Worm (Caenorhabditis elegans) whole organism, young adult: ENCODE measurements around the gene idpb-1.

Source experiments
- B0261.1 ChIP-seq: sonication (generic microtip); optimal IDR thresholded peaks from 2 replicates; lab custom pipeline; 2016; ENCODE audit warnings: mild to moderate bottlenecking, missing genetic modification characterization, moderate library complexity, missing compliant biosample characterization
- B0336.3 ChIP-seq: fragments of 200-800 bp; sonication (Bioruptor generic); IDR thresholded peaks from 2 replicates; pipeline ENCODE4 v1.3.6; 2022; ENCODE audit warnings: missing genetic modification characterization, missing compliant biosample characterization
- D2030.7 ChIP-seq: fragments of 200-800 bp; sonication (Bioruptor generic); IDR thresholded peaks from 2 replicates; pipeline ENCODE4 v1.3.6; 2022; ENCODE audit warnings: missing genetic modification reagents, missing genetic modification characterization, missing compliant biosample characterization
- F39B2.1 ChIP-seq: fragments of 200-800 bp; sonication (Bioruptor generic); IDR thresholded peaks from 2 replicates; pipeline ENCODE4 v1.3.6; 2022; ENCODE audit warnings: missing genetic modification reagents, missing genetic modification characterization, missing compliant biosample characterization
- F49E8.2 ChIP-seq: sonication (generic microtip); optimal IDR thresholded peaks from 3 replicates; lab custom pipeline; 2017; ENCODE audit warnings: missing genetic modification characterization, mild to moderate bottlenecking, missing compliant biosample characterization, antibody characterized with exemption, moderate library complexity; ENCODE audit not compliant: insufficient read depth
- K11D2.4 ChIP-seq: fragments of 200-800 bp; sonication (Bioruptor generic); IDR thresholded peaks from 2 replicates; pipeline ENCODE4 v1.3.6; 2022; ENCODE audit warnings: missing genetic modification reagents, missing genetic modification characterization, missing compliant biosample characterization
- Y56A3A.18 ChIP-seq: fragments of 200-800 bp; sonication (Bioruptor generic); IDR thresholded peaks from 2 replicates; pipeline ENCODE4 v1.3.6; 2022; ENCODE audit warnings: missing genetic modification reagents, missing genetic modification characterization, missing compliant biosample characterization
- Y67H2A.10 ChIP-seq: fragments of 200-800 bp; sonication (Bioruptor generic); conservative IDR thresholded peaks from 2 replicates; pipeline ENCODE4 v1.3.6; 2022; ENCODE audit warnings: missing genetic modification reagents, missing genetic modification characterization, missing compliant biosample characterization
- ZK185.1 ChIP-seq: sonication (generic microtip); optimal IDR thresholded peaks from 2 replicates; lab custom pipeline; 2016; ENCODE audit warnings: mild to moderate bottlenecking, missing genetic modification characterization, missing compliant biosample characterization; ENCODE audit not compliant: poor library complexity, severe bottlenecking
- athp-1 ChIP-seq: sonication (generic microtip); optimal IDR thresholded peaks from 2 replicates; lab custom pipeline; 2017; ENCODE audit warnings: mild to moderate bottlenecking, missing genetic modification characterization, missing compliant biosample characterization
- attf-5 ChIP-seq: fragments of 200-800 bp; sonication (Bioruptor generic); optimal IDR thresholded peaks from 2 replicates; lab custom pipeline; 2018; ENCODE audit warnings: mild to moderate bottlenecking, missing genetic modification characterization, missing compliant biosample characterization
- bed-2 ChIP-seq: fragments of 200-800 bp; sonication (Bioruptor generic); IDR thresholded peaks from 2 replicates; pipeline ENCODE4 v1.3.6; 2022; ENCODE audit warnings: missing genetic modification reagents, missing genetic modification characterization, missing compliant biosample characterization
- ccch-3 ChIP-seq: fragments of 200-800 bp; sonication (Bioruptor generic); optimal IDR thresholded peaks from 2 replicates; lab custom pipeline; 2018; ENCODE audit warnings: mild to moderate bottlenecking, missing genetic modification characterization, missing compliant biosample characterization
- ceh-27 ChIP-seq: fragments of 200-800 bp; sonication (Bioruptor generic); optimal IDR thresholded peaks from 2 replicates; lab custom pipeline; 2018; ENCODE audit warnings: mild to moderate bottlenecking, missing genetic modification characterization, moderate library complexity, missing compliant biosample characterization
- ceh-79 ChIP-seq: sonication (generic microtip); optimal IDR thresholded peaks from 2 replicates; lab custom pipeline; 2017; ENCODE audit warnings: mild to moderate bottlenecking, missing genetic modification characterization, missing compliant biosample characterization
- die-1 ChIP-seq: sonication (generic microtip); optimal IDR thresholded peaks from 2 replicates; lab custom pipeline; 2016; ENCODE audit warnings: missing genotype, mild to moderate bottlenecking, missing genetic modification characterization, missing compliant biosample characterization
- dpl-1 ChIP-seq: fragments of 150-350 bp; optimal IDR thresholded peaks from 2 replicates; lab custom pipeline; 2014; ENCODE audit warnings: missing biosample characterization, missing genetic modification reagents, missing genetic modification characterization
- efl-1 ChIP-seq: fragments of 150-350 bp; optimal IDR thresholded peaks from 2 replicates; lab custom pipeline; 2014; ENCODE audit warnings: missing biosample characterization, missing genetic modification reagents, missing genetic modification characterization
- ekl-4 ChIP-seq: fragments of 200-800 bp; sonication (Bioruptor generic); IDR thresholded peaks from 2 replicates; pipeline ENCODE4 v1.3.6; 2022; ENCODE audit warnings: missing genetic modification reagents, missing genetic modification characterization, missing compliant biosample characterization
- gei-17 ChIP-seq: fragments of 200-800 bp; sonication (Bioruptor generic); optimal IDR thresholded peaks from 2 replicates; lab custom pipeline; 2018; ENCODE audit warnings: mild to moderate bottlenecking, missing genetic modification characterization, missing compliant biosample characterization
- hlh-26 ChIP-seq: fragments of 200-800 bp; sonication (Bioruptor generic); conservative IDR thresholded peaks from 2 replicates; pipeline ENCODE4 v1.3.6; 2022; ENCODE audit warnings: missing genetic modification reagents, missing genetic modification characterization, missing compliant biosample characterization
- hmg-1.2 ChIP-seq: fragments of 200-800 bp; sonication (Bioruptor generic); IDR thresholded peaks from 2 replicates; pipeline ENCODE4 v1.3.6; 2022; ENCODE audit warnings: missing genetic modification reagents, missing genetic modification characterization, missing compliant biosample characterization
- hrde-1 ChIP-seq: sonication (generic microtip); optimal IDR thresholded peaks from 2 replicates; lab custom pipeline; 2016; ENCODE audit warnings: missing genetic modification characterization, mild to moderate bottlenecking, missing compliant biosample characterization, moderate library complexity, missing genotype, missing genetic modification reagents, borderline replicate concordance
- hsf-1 ChIP-seq: fragments of 200-800 bp; sonication (Bioruptor generic); IDR thresholded peaks from 2 replicates; pipeline ENCODE4 v1.3.6; 2022; ENCODE audit warnings: missing genetic modification reagents, missing genetic modification characterization, missing compliant biosample characterization
- let-607 ChIP-seq, 2 experiments: fragments of 200-800 bp in 1 of 2; sonication (Bioruptor generic) in 1 of 2; sonication (generic microtip) in 1 of 2; optimal IDR thresholded peaks; 2 replicates each; lab custom pipeline; 2016 to 2018; ENCODE audit warnings: mild to moderate bottlenecking in 2 of 2, missing compliant biosample characterization in 2 of 2, missing genetic modification characterization in 2 of 2, moderate library complexity in 2 of 2, missing genotype in 1 of 2
- lin-26 ChIP-seq: fragments of 200-800 bp; sonication (Bioruptor generic); IDR thresholded peaks from 2 replicates; pipeline ENCODE4 v1.3.6; 2022; ENCODE audit warnings: missing genetic modification reagents, missing genetic modification characterization, missing compliant biosample characterization
- lsy-27 ChIP-seq: sonication (generic microtip); optimal IDR thresholded peaks from 2 replicates; lab custom pipeline; 2017; ENCODE audit warnings: missing genetic modification characterization, mild to moderate bottlenecking, missing compliant biosample characterization, antibody characterized with exemption, missing genotype, borderline replicate concordance; ENCODE audit not compliant: insufficient read depth
- madf-6 ChIP-seq: fragments of 200-800 bp; sonication (Bioruptor generic); IDR thresholded peaks from 2 replicates; pipeline ENCODE4 v1.3.6; 2022; ENCODE audit warnings: missing genetic modification reagents, missing genetic modification characterization, missing compliant biosample characterization
- madf-8 ChIP-seq: fragments of 200-800 bp; sonication (Bioruptor generic); conservative IDR thresholded peaks from 2 replicates; pipeline ENCODE4 v1.3.6; 2022; ENCODE audit warnings: missing genetic modification reagents, missing genetic modification characterization, missing compliant biosample characterization
- mel-28 ChIP-seq: sonication (generic microtip); optimal IDR thresholded peaks from 2 replicates; lab custom pipeline; 2016; ENCODE audit warnings: borderline replicate concordance, mild to moderate bottlenecking, missing genetic modification characterization, missing compliant biosample characterization
- nfya-1 ChIP-seq: sonication (generic microtip); optimal IDR thresholded peaks from 2 replicates; lab custom pipeline; 2017; ENCODE audit warnings: antibody characterized with exemption, missing compliant biosample characterization, missing genetic modification characterization, borderline replicate concordance; ENCODE audit not compliant: insufficient read depth
- nhr-27 ChIP-seq: fragments of 200-800 bp; sonication (Bioruptor generic); optimal IDR thresholded peaks from 2 replicates; lab custom pipeline; 2018; ENCODE audit warnings: mild to moderate bottlenecking, missing genetic modification characterization, moderate library complexity, missing compliant biosample characterization
- nhr-80 ChIP-seq: sonication (generic microtip); optimal IDR thresholded peaks from 2 replicates; lab custom pipeline; 2016; ENCODE audit warnings: missing genetic modification characterization, missing compliant biosample characterization
- rec-8 ChIP-seq, 2 experiments: sonication (generic microtip); optimal IDR thresholded peaks; 2 replicates each; lab custom pipeline; 2016; ENCODE audit warnings: mild to moderate bottlenecking in 2 of 2, missing genetic modification characterization in 2 of 2, missing genetic modification reagents in 2 of 2, missing genotype in 2 of 2, missing biosample characterization in 1 of 2, missing compliant biosample characterization in 1 of 2, moderate library complexity in 1 of 2
- rpc-1 ChIP-seq, 2 experiments: fragments of 150-350 bp in 1 of 2; sonication (generic microtip) in 1 of 2; optimal IDR thresholded peaks; 2 replicates each; lab custom pipeline; 2014 to 2018; ENCODE audit warnings: missing biosample characterization in 1 of 2, missing genetic modification characterization in 1 of 2, missing genetic modification reagents in 1 of 2, missing genotype in 1 of 2
- snpc-1.1 ChIP-seq: sonication (generic microtip); optimal IDR thresholded peaks from 2 replicates; lab custom pipeline; 2017; ENCODE audit warnings: missing genetic modification characterization, mild to moderate bottlenecking, missing compliant biosample characterization, antibody characterized with exemption, moderate library complexity, missing genotype, missing genetic modification reagents; ENCODE audit not compliant: insufficient read depth
- snpc-1.3 ChIP-seq: sonication (generic microtip); optimal IDR thresholded peaks from 2 replicates; lab custom pipeline; 2017; ENCODE audit warnings: missing genetic modification characterization, mild to moderate bottlenecking, missing compliant biosample characterization, antibody characterized with exemption, moderate library complexity, missing genotype, missing genetic modification reagents; ENCODE audit not compliant: insufficient read depth
- snpc-3.4 ChIP-seq: sonication (generic microtip); optimal IDR thresholded peaks from 2 replicates; lab custom pipeline; 2017; ENCODE audit warnings: missing genetic modification characterization, mild to moderate bottlenecking, missing compliant biosample characterization, antibody characterized with exemption, moderate library complexity, missing genotype, missing genetic modification reagents
- tlf-1 ChIP-seq: fragments of 200-800 bp; sonication (Bioruptor generic); optimal IDR thresholded peaks from 2 replicates; lab custom pipeline; 2018; ENCODE audit warnings: mild to moderate bottlenecking, missing genetic modification characterization, missing compliant biosample characterization
- unc-62 ChIP-seq: fragments of 150-350 bp; optimal IDR thresholded peaks from 2 replicates; lab custom pipeline; 2014; ENCODE audit warnings: missing biosample characterization, missing genetic modification reagents, missing genetic modification characterization
- ztf-18 ChIP-seq: sonication (generic microtip); optimal IDR thresholded peaks from 2 replicates; lab custom pipeline; 2016; ENCODE audit warnings: missing genotype, mild to moderate bottlenecking, missing genetic modification characterization, missing compliant biosample characterization
- ztf-26 ChIP-seq: sonication (generic microtip); optimal IDR thresholded peaks from 2 replicates; lab custom pipeline; 2017; ENCODE audit warnings: missing genetic modification characterization, missing compliant biosample characterization
- ztf-3 ChIP-seq: fragments of 200-800 bp; sonication (Bioruptor generic); optimal IDR thresholded peaks from 2 replicates; lab custom pipeline; 2018; ENCODE audit warnings: mild to moderate bottlenecking, missing genetic modification characterization, missing compliant biosample characterization

The idpb-1 gene

DNA sequence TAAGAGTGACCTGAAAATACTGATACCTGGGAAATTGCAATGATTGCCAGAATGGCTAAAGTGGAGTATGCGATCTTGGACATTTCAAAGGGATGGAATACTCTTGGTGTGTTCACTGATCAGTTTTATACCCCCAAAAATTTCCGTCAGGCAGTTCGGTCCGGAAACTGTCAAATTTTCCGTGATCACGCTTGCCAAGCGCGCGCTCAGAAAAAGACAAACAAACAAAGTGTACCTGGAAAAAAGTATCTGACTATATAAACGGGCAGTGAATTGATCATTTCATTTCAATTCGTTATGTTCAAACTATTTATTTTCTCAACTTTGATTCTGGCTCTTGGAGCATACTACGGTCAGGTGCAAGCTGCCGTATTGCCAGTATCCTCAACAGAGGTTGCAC lies at the start of gene idpb-1, which contains the start of gene idpb-3:
idpb-1 (plus strand) TSS at position 284 of the 400 bp plus-strand sequence.
idpb-3 (minus strand) TSS at position 101 of the 400 bp plus-strand sequence.
- TF ChIP-seq tlf-1 (GFP tag; lab: Kevin White, UChicago) (no peak), die-1 (tag; lab: Kevin White, UChicago) (no peak), ZK185.1 (tag; lab: Kevin White, UChicago) (no peak), ceh-27 (GFP tag; lab: Kevin White, UChicago) (no peak), dpl-1 (GFP tag; lab: Kevin White, UChicago) (no peak), F39B2.1 (no peak), Y67H2A.10 (no peak), athp-1 (tag; lab: Kevin White, UChicago) (no peak), mel-28 (tag; lab: Kevin White, UChicago) (no peak), snpc-1.3 (tag; lab: Kevin White, UChicago) (no peak), F49E8.2 (no peak), nfya-1 (tag; lab: Kevin White, UChicago) (no peak)
- TF ChIP-seq, all 124 proteins: peak for 0

DNA sequence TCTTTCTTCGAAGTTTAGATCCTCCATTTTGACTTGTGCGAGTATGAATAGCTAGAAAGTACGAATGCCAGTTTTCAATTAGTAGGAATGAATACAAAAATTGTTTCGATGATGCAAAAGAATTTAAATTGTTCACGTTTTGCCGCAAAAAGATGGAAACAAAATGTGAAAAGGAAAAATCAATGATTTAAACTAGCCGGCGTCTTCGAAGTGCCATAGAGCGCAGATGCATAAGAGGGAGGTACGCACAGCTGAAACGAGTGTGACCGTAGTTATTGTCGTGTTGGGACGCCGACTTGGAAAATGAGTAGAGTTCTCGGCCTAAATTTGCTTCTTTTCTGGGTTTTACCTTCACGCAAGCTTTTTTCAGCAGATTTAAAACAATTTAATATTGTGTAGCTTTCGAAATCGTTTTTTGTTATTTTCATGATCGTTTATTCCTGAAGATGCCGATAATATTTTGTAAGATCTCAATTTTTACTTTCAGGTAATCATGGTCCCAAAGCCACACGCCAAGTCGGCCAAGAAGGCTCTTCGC lies 46.6 kb upstream of the idpb-1 start, which contains the start of the genes ify-1 and rpl-22:
ify-1 (minus strand) TSS at position 51 of the 538 bp plus-strand sequence.
rpl-22 (plus strand) TSS at position 488 of the 538 bp plus-strand sequence.
- TF ChIP-seq snpc-1.1 (tag; lab: Kevin White, UChicago) (peak; percentile 81), ztf-18 (peak; percentile 63), snpc-3.4 (peak; percentile 81), B0261.1 (tag; lab: Kevin White, UChicago) (peak; percentile 34), Y56A3A.18 (GFP tag; lab: Robert Waterston, UW) (peak; percentile 67; the same call in 1 of the 2 replicates), rpc-1 (optimal IDR thresholded peaks at IDR 0.05; lab: Kevin White, UChicago) (peak; percentile 26), rpc-1 (tag; optimal IDR thresholded peaks at IDR 0.05; lab: Kevin White, UChicago) (peak; percentile 4), bed-2 (GFP tag; lab: Robert Waterston, UW) (no peak), let-607 (tag; optimal IDR thresholded peaks at IDR 0.05; lab: Kevin White, UChicago) (peak; percentile 27 to 76), hmg-1.2 (GFP tag; lab: Robert Waterston, UW) (peak; percentile 71), B0336.3 (GFP tag; lab: Robert Waterston, UW) (peak; percentile 68; the same call in 1 of the 2 replicates), hrde-1 (tag; lab: Kevin White, UChicago) (peak; percentile 45), ekl-4 (peak; percentile 75), athp-1 (tag; lab: Kevin White, UChicago) (peak; percentile 73), ceh-79 (tag; lab: Kevin White, UChicago) (no peak), D2030.7 (GFP tag; lab: Robert Waterston, UW) (peak; percentile 83), madf-8 (GFP tag; lab: Robert Waterston, UW) (peak; percentile 71), K11D2.4 (GFP tag; lab: Robert Waterston, UW) (peak; percentile 66; the same call in 1 of the 2 replicates), tlf-1 (GFP tag; lab: Kevin White, UChicago) (peak; percentile 85), ztf-26 (tag; lab: Kevin White, UChicago) (peak; percentile 26), madf-6 (GFP tag; lab: Robert Waterston, UW) (peak; percentile 94), hsf-1 (GFP tag; lab: Robert Waterston, UW) (peak; percentile 72), unc-62 (GFP tag; lab: Kevin White, UChicago) (no peak), nhr-27 (tag; lab: Kevin White, UChicago) (no peak), ccch-3 (GFP tag; lab: Kevin White, UChicago) (no peak), rec-8 (tag; optimal IDR thresholded peaks at IDR 0.05; lab: Kevin White, UChicago) (no peak), nhr-80 (tag; lab: Kevin White, UChicago) (peak; percentile 36), lsy-27 (tag; lab: Kevin White, UChicago) (no peak), lin-26 (no peak; the same call in 1 of the 2 replicates), gei-17 (no peak), efl-1 (GFP tag; lab: Kevin White, UChicago) (peak; percentile 80), ztf-3 (no peak), attf-5 (GFP tag; lab: Kevin White, UChicago) (peak; percentile 86), F49E8.2 (peak; percentile 93), hlh-26 (GFP tag; lab: Robert Waterston, UW) (no peak), nfya-1 (tag; lab: Kevin White, UChicago) (no peak)
